Fruit fly (Drosophila melanogaster) whole organism: ENCODE data around the gene CG33272.

ENCODE experiments used
- CG8478 ChIP-seq: fragments of >200 bp; optimal IDR thresholded peaks from 2 replicates; lab custom pipeline; 2018; ENCODE audit warnings: inconsistent platforms
- Dll ChIP-seq: fragments of >200 bp; optimal IDR thresholded peaks from 2 replicates; lab custom pipeline; 2017
- EcR ChIP-seq, 2 experiments: fragments of >200 bp; optimal IDR thresholded peaks; 2 replicates each; lab custom pipeline; 2017; ENCODE audit warnings: missing biosample characterization in 2 of 2, missing genetic modification characterization in 2 of 2, missing genetic modification reagents in 2 of 2
- pan ChIP-seq: fragments of >200 bp; optimal IDR thresholded peaks from 2 replicates; lab custom pipeline; 2017
- psq ChIP-seq: fragments of >200 bp; optimal IDR thresholded peaks from 2 replicates; lab custom pipeline; 2017
- usp ChIP-seq: fragments of >200 bp; optimal IDR thresholded peaks from 2 replicates; lab custom pipeline; 2017; ENCODE audit warnings: missing biosample characterization, missing genetic modification characterization, mixed read lengths

- no peak for TF ChIP-seq usp (GFP tag; lab: Kevin White, UChicago)
- no peak for TF ChIP-seq EcR (GFP tag; optimal IDR thresholded peaks at IDR 0.05; lab: Kevin White, UChicago)
- TF ChIP-seq CG8478, result no peak
- TF ChIP-seq psq, result no peak
- no peak for TF ChIP-seq Dll (lab: Kevin White, UChicago)
- TF ChIP-seq pan (lab: Kevin White, UChicago), result no peak
These were observed 12.2 kb upstream of the CG33272 start, which contains the start of the genes CG11714 and Fuca for dm6 chr3L:11522613-11523012.
